Worm (Caenorhabditis elegans): ENCODE results near the gene C35A11.4.
A peak's percentile ranks its signal among the peaks of the same experiment; 100 is the strongest.

C35A11.4 gene

DNA sequence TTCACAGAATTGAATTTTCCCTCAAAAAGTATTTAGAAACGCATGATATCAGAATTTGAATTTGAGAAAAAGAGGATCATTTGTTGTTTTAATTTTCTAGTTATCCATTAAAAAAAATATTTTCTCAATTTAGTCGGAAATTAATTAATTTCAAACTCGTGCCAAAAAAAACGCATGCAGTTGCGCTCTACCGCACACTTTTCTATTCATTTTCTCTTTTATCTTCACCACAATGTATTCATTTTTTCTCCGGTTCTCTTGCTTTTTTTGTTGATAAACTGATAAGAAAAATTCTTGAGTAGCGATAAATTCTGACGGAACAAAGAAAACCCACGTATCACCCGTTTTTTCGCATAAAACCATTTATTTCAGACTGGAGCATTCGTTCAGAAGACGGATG lies 40.1 kb upstream of the C35A11.4 start, which contains the start of gene acl-6 (continued):
- TF ChIP-seq mep-1 (tag; optimal IDR thresholded peaks at IDR 0.05) (peak; percentile 81), nhr-6 (tag; optimal IDR thresholded peaks at IDR 0.05) (peak; percentile 47), dmd-6 (GFP tag; IDR thresholded peaks at IDR 0.05) (peak; percentile 90), hlh-30 (tag; optimal IDR thresholded peaks at IDR 0.05; ENCODE audit: insufficient read depth) (peak; percentile 67), mdl-1 (tag; optimal IDR thresholded peaks at IDR 0.05) (peak in 1 of 2 experiments; percentile 76), daf-16 (GFP tag; optimal IDR thresholded peaks at IDR 0.05) (peak in 1 of 2 experiments; percentile 22), daf-16 (tag; optimal IDR thresholded peaks at IDR 0.05) (peak; percentile 85), F49E8.2 (tag; optimal IDR thresholded peaks at IDR 0.05; ENCODE audit: borderline replicate concordance) (no peak), nhr-102 (tag; optimal IDR thresholded peaks at IDR 0.05) (peak; percentile 34), aha-1 (tag) (peak; percentile 79), nhr-111 (GFP tag; optimal IDR thresholded peaks at IDR 0.05) (no peak), lin-1 (GFP tag; IDR thresholded peaks at IDR 0.05) (0 out of 2 replicates have a peak, but pooled peaks have one; percentile 34), lir-3 (tag; optimal IDR thresholded peaks at IDR 0.05) (no peak), madf-5 (GFP tag; IDR thresholded peaks at IDR 0.05) (no peak), hlh-11 (tag; optimal IDR thresholded peaks at IDR 0.05) (peak; percentile 88), attf-4 (tag; optimal IDR thresholded peaks at IDR 0.05) (no peak), nhr-77 (tag; optimal IDR thresholded peaks at IDR 0.05) (peak; percentile 95), pqm-1 (tag; optimal IDR thresholded peaks at IDR 0.05) (peak; percentile 99), lin-15B (tag; optimal IDR thresholded peaks at IDR 0.05) (no peak), php-3 (GFP tag; IDR thresholded peaks at IDR 0.05) (peak; percentile 85)

DNA sequence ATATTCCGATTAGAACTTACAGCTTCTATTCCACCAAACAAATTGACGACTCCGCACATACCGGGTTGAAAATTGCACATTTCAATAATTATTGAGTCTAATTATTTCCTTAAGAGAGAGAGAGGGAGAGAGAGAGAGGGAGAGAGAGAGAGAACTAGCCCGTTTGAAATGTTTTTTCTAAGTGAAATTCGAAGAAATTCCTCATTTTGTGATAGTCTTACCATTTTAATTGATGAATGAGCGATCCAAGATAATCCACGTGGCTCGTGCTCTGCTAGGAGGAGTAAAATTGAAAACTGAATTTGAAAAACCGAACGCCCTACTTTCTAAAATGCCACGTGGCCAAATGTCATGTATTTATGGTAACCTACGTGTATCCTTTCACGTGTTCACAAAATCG lies 39.6 kb upstream of the C35A11.4 start, which contains the start of gene F08F3.8:
Gene F08F3.8 (minus strand): TSS at position 101 of the 400 bp plus-strand sequence.
- TF ChIP-seq pqm-1 (tag; optimal IDR thresholded peaks at IDR 0.05) (no peak), fos-1 (tag; optimal IDR thresholded peaks at IDR 0.05) (no peak), zfp-3 (GFP tag; conservative IDR thresholded peaks at IDR 0.05) (no peak), tag-97 (GFP tag; IDR thresholded peaks at IDR 0.05) (no peak)

- TF ChIP-seq ceh-28 (tag; optimal IDR thresholded peaks at IDR 0.05) (no peak), lin-39 (tag; optimal IDR thresholded peaks at IDR 0.05) (no peak), zfp-3 (GFP tag; conservative IDR thresholded peaks at IDR 0.05) (no peak), madf-9 (GFP tag; conservative IDR thresholded peaks at IDR 0.05) (no peak), set-16 (GFP tag; IDR thresholded peaks at IDR 0.05) (no peak), Y48G9A.11 (GFP tag; IDR thresholded peaks at IDR 0.05) (no peak), dve-1 (tag; optimal IDR thresholded peaks at IDR 0.05; ENCODE audit: insufficient read depth) (no peak), ceh-32 (tag; optimal IDR thresholded peaks at IDR 0.05; ENCODE audit: poor library complexity) (no peak), T26A8.4 (GFP tag; IDR thresholded peaks at IDR 0.05) (no peak), mep-1 (tag; optimal IDR thresholded peaks at IDR 0.05) (no peak), lsy-2 (tag; optimal IDR thresholded peaks at IDR 0.05) (no peak), lin-38 (GFP tag; IDR thresholded peaks at IDR 0.05) (no peak), nhr-28 (tag; optimal IDR thresholded peaks at IDR 0.05) (peak; percentile 19), nhr-42 (GFP tag; IDR thresholded peaks at IDR 0.05) (no peak), F37D6.2 (tag; optimal IDR thresholded peaks at IDR 0.05) (no peak), daf-16 (GFP tag; optimal IDR thresholded peaks at IDR 0.05) (no peak), daf-16 (tag; optimal IDR thresholded peaks at IDR 0.05) (peak; percentile 50), dmd-6 (GFP tag; IDR thresholded peaks at IDR 0.05) (peak; percentile 18; the same call in 1 of the 2 replicates), lin-15B (tag; optimal IDR thresholded peaks at IDR 0.05) (no peak), pha-4 (GFP tag; IDR thresholded peaks at IDR 0.05) (no peak), pha-4 (tag; optimal IDR thresholded peaks at IDR 0.05) (no peak), pqm-1 (tag; optimal IDR thresholded peaks at IDR 0.05) (no peak)
Measured at ce11 chrV:5427860-5428259, 34.9 kb upstream of the C35A11.4 start, which contains the start of gene rhr-1. Gene rhr-1, plus strand, starts transcription at chrV:5428160.

Measured in whole organism, L4 larva.